Worm (Caenorhabditis elegans) whole organism, mixed stage, embryonic: ENCODE measurements around the gene smc-4.

Experiments used
- M03D4.4 ChIP-seq: sonication (generic microtip); optimal IDR thresholded peaks from 2 replicates; lab custom pipeline; 2017; ENCODE audit warnings: mild to moderate bottlenecking, missing genetic modification characterization, missing compliant biosample characterization
- bed-3 ChIP-seq: fragments of 200-800 bp; sonication (Bioruptor generic); optimal IDR thresholded peaks from 3 replicates; lab custom pipeline; 2018; ENCODE audit warnings: mild to moderate bottlenecking, missing genetic modification characterization, moderate library complexity, missing compliant biosample characterization
- blmp-1 ChIP-seq: fragments of 150-350 bp; optimal IDR thresholded peaks from 2 replicates; lab custom pipeline; 2014; ENCODE audit warnings: missing biosample characterization, missing genetic modification characterization
- ceh-43 ChIP-seq: fragments of 200-800 bp; sonication (Bioruptor generic); optimal IDR thresholded peaks from 2 replicates; lab custom pipeline; 2018; ENCODE audit warnings: mild to moderate bottlenecking, missing genetic modification characterization, moderate library complexity, missing compliant biosample characterization
- ces-1 ChIP-seq: fragments of 150-350 bp; optimal IDR thresholded peaks from 2 replicates; lab custom pipeline; 2014; ENCODE audit warnings: missing biosample characterization, missing genetic modification reagents, missing genetic modification characterization
- cnd-1 ChIP-seq: fragments of 200-800 bp; sonication (Bioruptor generic); optimal IDR thresholded peaks from 2 replicates; lab custom pipeline; 2018; ENCODE audit warnings: mild to moderate bottlenecking, missing genetic modification characterization, missing compliant biosample characterization
- drap-1 ChIP-seq: fragments of 200-800 bp; sonication (Bioruptor generic); optimal IDR thresholded peaks from 3 replicates; lab custom pipeline; 2018; ENCODE audit warnings: mild to moderate bottlenecking, missing genetic modification characterization, missing compliant biosample characterization
- elt-1 ChIP-seq: sonication (generic microtip); optimal IDR thresholded peaks from 2 replicates; lab custom pipeline; 2017; ENCODE audit warnings: missing genetic modification characterization, mild to moderate bottlenecking, missing compliant biosample characterization, antibody characterized with exemption, moderate library complexity, borderline replicate concordance; ENCODE audit not compliant: insufficient read depth
- elt-3 ChIP-seq: fragments of 150-350 bp; optimal IDR thresholded peaks from 2 replicates; lab custom pipeline; 2014; ENCODE audit warnings: missing biosample characterization, missing genetic modification characterization
- flh-1 ChIP-seq: fragments of 200-800 bp; sonication (Bioruptor generic); optimal IDR thresholded peaks from 2 replicates; lab custom pipeline; 2018; ENCODE audit warnings: mild to moderate bottlenecking, missing genetic modification characterization, moderate library complexity, missing compliant biosample characterization
- hlh-1 ChIP-seq: fragments of 150-350 bp; optimal IDR thresholded peaks from 2 replicates; lab custom pipeline; 2014; ENCODE audit warnings: missing biosample characterization, missing genetic modification reagents, missing genetic modification characterization
- lin-13 ChIP-seq: fragments of 150-350 bp; optimal IDR thresholded peaks from 2 replicates; lab custom pipeline; 2014; ENCODE audit warnings: missing biosample characterization, missing genetic modification characterization
- lin-32 ChIP-seq: fragments of 200-800 bp; sonication (Bioruptor generic); optimal IDR thresholded peaks from 2 replicates; lab custom pipeline; 2018; ENCODE audit warnings: mild to moderate bottlenecking, missing genetic modification characterization, missing compliant biosample characterization
- mab-5 ChIP-seq: fragments of 150-350 bp; optimal IDR thresholded peaks from 2 replicates; lab custom pipeline; 2014; ENCODE audit warnings: missing biosample characterization, missing genetic modification characterization
- mep-1 ChIP-seq: fragments of 150-350 bp; optimal IDR thresholded peaks from 2 replicates; lab custom pipeline; 2017; ENCODE audit warnings: missing biosample characterization, missing genetic modification reagents, missing genetic modification characterization, inconsistent platforms
- mls-2 ChIP-seq: sonication (generic microtip); optimal IDR thresholded peaks from 2 replicates; lab custom pipeline; 2016; ENCODE audit warnings: mild to moderate bottlenecking, missing genetic modification characterization, moderate library complexity, missing compliant biosample characterization
- nhr-12 ChIP-seq: fragments of 150-350 bp; optimal IDR thresholded peaks from 2 replicates; lab custom pipeline; 2014; ENCODE audit warnings: missing biosample characterization, missing genetic modification characterization
- nhr-2 ChIP-seq: fragments of 150-350 bp; optimal IDR thresholded peaks from 2 replicates; lab custom pipeline; 2014; ENCODE audit warnings: missing biosample characterization, missing genetic modification characterization
- nhr-237 ChIP-seq: fragments of 150-350 bp; optimal IDR thresholded peaks from 2 replicates; lab custom pipeline; 2014; ENCODE audit warnings: missing biosample characterization, missing genetic modification characterization
- nhr-28 ChIP-seq: fragments of 150-350 bp; optimal IDR thresholded peaks from 2 replicates; lab custom pipeline; 2014; ENCODE audit warnings: missing biosample characterization, missing genetic modification characterization
- nhr-76 ChIP-seq: sonication (generic microtip); optimal IDR thresholded peaks from 2 replicates; lab custom pipeline; 2017; ENCODE audit warnings: missing biosample characterization, missing genetic modification characterization
- pha-4 ChIP-seq: fragments of 150-350 bp; optimal IDR thresholded peaks from 2 replicates; lab custom pipeline; 2018; ENCODE audit warnings: missing biosample characterization, missing genetic modification reagents, missing genetic modification characterization
- sem-2 ChIP-seq: fragments of 200-800 bp; sonication (Bioruptor generic); optimal IDR thresholded peaks from 2 replicates; lab custom pipeline; 2018; ENCODE audit warnings: mild to moderate bottlenecking, missing genetic modification characterization, missing compliant biosample characterization
- snpc-4 ChIP-seq: fragments of 150-350 bp; optimal IDR thresholded peaks from 2 replicates; lab custom pipeline; 2014; ENCODE audit warnings: missing biosample characterization, missing genetic modification characterization
- sptf-1 ChIP-seq: sonication (generic microtip); optimal IDR thresholded peaks from 2 replicates; lab custom pipeline; 2017; ENCODE audit warnings: mild to moderate bottlenecking, missing genetic modification characterization, moderate library complexity, missing compliant biosample characterization
- tbx-8 ChIP-seq: fragments of 200-800 bp; sonication (Bioruptor generic); optimal IDR thresholded peaks from 2 replicates; lab custom pipeline; 2018; ENCODE audit warnings: mild to moderate bottlenecking, missing genetic modification characterization, moderate library complexity, missing compliant biosample characterization
- unc-120 ChIP-seq: sonication (generic microtip); optimal IDR thresholded peaks from 2 replicates; lab custom pipeline; 2017; ENCODE audit warnings: missing genetic modification characterization, missing compliant biosample characterization; ENCODE audit not compliant: poor library complexity, severe bottlenecking
- unc-39 ChIP-seq: fragments of 150-350 bp; optimal IDR thresholded peaks from 2 replicates; lab custom pipeline; 2014; ENCODE audit warnings: missing biosample characterization, missing genetic modification characterization
- unc-62 ChIP-seq: fragments of 150-350 bp; optimal IDR thresholded peaks from 2 replicates; lab custom pipeline; 2014; ENCODE audit warnings: missing biosample characterization, missing genetic modification reagents, missing genetic modification characterization
- zip-8 ChIP-seq: fragments of 150-350 bp; optimal IDR thresholded peaks from 2 replicates; lab custom pipeline; 2014; ENCODE audit warnings: missing biosample characterization, missing genetic modification characterization
- ztf-11 ChIP-seq: fragments of 150-350 bp; optimal IDR thresholded peaks from 2 replicates; lab custom pipeline; 2014; ENCODE audit warnings: missing biosample characterization, missing genetic modification characterization

Gene smc-4

DNA sequence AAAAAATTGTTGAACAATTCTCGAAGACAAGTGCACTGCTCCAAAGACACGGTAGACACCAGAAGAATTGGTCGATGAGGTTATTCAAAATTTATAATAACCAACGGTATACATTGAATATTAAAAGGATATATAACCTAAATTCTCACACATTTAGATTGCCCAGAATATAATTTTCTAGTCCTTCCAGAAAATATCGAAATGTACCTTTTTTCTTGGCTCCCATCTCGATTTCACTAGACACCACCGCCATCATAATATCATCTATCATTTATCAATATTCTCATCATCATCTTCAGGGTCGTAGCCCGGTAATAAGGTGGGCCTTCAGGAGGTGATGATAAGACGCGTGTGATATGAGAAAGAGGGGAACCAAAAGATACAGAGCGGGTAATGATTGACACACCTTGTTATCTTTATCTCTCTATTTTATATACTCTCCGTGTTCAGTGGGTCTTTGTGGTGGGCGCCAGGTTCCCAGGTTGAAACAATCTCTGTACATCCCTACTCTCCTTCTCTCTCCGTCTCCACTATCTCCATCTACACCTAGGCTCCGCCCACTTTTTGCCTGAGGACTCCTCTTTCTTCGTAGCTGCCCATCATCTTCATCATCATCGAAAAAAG, 12.9 kb downstream of the smc-4 start, which contains the start of gene mab-21:
TSS of gene mab-21 (plus strand) at position 615 of the 624 bp plus-strand sequence.
- TF ChIP-seq nhr-2 (tag; lab: Kevin White, UChicago) (no peak), unc-62 (peak; percentile 63), mab-5 (tag; lab: Kevin White, UChicago) (no peak), unc-39 (no peak), elt-1 (tag; lab: Kevin White, UChicago) (peak; percentile 29), elt-3 (tag; lab: Kevin White, UChicago) (peak; percentile 47)

DNA sequence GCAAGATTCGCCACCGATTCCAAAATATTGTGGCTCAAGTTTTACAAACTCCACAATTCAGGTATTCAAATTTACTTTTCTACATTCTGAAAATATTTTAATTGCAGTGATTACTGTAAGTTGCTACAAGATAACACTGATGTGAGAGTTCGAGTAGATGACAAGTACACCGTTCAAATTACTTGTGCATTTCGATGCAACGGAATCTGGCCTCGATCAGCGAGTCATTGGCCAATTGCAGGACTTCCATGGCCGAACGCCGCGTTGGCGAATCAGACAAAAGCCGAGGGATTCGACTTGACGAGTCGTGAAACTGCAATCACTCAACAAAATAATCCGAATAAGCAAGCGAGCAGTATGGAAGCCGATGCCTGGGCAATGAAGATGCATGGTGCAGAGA, 14.0 kb downstream of the smc-4 start:
- TF ChIP-seq unc-39 (no peak), mep-1 (tag; lab: Kevin White, UChicago) (no peak), lin-32 (GFP tag; lab: Kevin White, UChicago) (no peak), drap-1 (GFP tag; lab: Kevin White, UChicago) (no peak), mab-5 (tag; lab: Kevin White, UChicago) (no peak), nhr-28 (tag; lab: Kevin White, UChicago) (no peak), elt-3 (tag; lab: Kevin White, UChicago) (no peak), snpc-4 (tag; lab: Kevin White, UChicago) (no peak), ztf-11 (tag; lab: Kevin White, UChicago) (no peak), ces-1 (GFP tag; lab: Kevin White, UChicago) (no peak), nhr-12 (tag; lab: Kevin White, UChicago) (no peak), flh-1 (GFP tag; lab: Kevin White, UChicago) (no peak), unc-120 (tag; lab: Kevin White, UChicago) (no peak), ceh-43 (GFP tag; lab: Kevin White, UChicago) (no peak)
- TF ChIP-seq, all 35 proteins: peak for 0

DNA sequence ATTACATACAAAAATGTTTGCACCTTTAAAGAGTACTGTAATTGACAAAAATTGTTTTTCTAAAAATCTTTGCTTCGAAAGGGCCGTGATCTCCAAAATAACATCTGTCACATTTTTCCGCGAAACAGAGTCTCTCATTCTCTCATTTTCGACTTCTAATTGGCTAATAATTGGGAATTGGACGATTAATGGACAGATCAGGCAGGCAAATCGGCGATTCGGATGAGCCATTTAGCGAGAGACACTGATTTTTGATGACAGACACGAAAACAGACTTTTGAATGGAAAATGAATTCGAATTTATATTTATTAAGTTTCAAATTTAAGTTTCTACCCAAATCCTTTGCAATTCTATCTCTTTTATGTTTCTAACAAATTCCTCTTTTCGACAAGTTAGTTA, 16.5 kb downstream of the smc-4 start:
- no peak for TF ChIP-seq pha-4 (tag; lab: Kevin White, UChicago)
- TF ChIP-seq snpc-4 (tag; lab: Kevin White, UChicago), result no peak
- no peak for TF ChIP-seq cnd-1 (tag; lab: Kevin White, UChicago)
- TF ChIP-seq hlh-1 (tag; lab: Kevin White, UChicago), result no peak

DNA sequence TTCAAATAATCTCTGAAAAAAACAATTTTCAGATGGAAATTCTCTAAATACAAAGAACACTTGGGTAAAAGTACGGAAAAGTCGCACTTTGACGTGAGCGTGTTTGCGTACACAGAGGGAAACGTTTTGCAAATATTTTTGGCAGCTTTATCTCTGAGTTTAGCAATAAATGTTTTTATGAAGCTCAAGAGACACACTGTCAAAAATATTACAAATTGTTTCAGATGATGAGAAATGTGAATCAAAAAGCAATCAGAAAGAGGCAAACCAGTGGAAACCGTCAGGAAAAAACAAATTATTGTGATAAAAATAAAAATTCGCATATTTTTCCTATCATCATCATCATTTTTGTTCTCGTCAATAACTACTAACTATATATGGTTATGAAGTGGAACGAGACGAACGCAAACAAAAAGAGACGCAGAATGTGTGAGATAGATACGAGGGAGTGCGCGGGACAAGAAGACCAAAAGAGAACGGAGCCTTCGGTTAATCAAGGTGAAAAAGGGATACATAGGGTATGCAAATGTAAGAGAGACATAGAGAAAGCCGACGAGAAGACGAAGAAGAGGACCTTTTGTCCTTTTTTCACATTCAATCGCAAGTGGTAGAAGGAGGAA, 25.1 kb downstream of the smc-4 start, which contains the start of gene sel-2:
TSS of gene sel-2 (minus strand) at position 51 of the 620 bp plus-strand sequence.
- TF ChIP-seq unc-39 (no peak), M03D4.4 (tag; lab: Kevin White, UChicago) (no peak), zip-8 (tag; lab: Kevin White, UChicago) (no peak), mls-2 (no peak), ces-1 (GFP tag; lab: Kevin White, UChicago) (peak; percentile 69), sem-2 (GFP tag; lab: Kevin White, UChicago) (no peak), ztf-11 (tag; lab: Kevin White, UChicago) (no peak), elt-3 (tag; lab: Kevin White, UChicago) (no peak), nhr-237 (tag; lab: Kevin White, UChicago) (no peak), ceh-43 (GFP tag; lab: Kevin White, UChicago) (no peak), flh-1 (GFP tag; lab: Kevin White, UChicago) (no peak), mab-5 (tag; lab: Kevin White, UChicago) (no peak), nhr-76 (tag; lab: Kevin White, UChicago) (no peak), lin-32 (GFP tag; lab: Kevin White, UChicago) (no peak), pha-4 (tag; lab: Kevin White, UChicago) (peak; percentile 57), elt-1 (tag; lab: Kevin White, UChicago) (no peak), nhr-2 (tag; lab: Kevin White, UChicago) (peak; percentile 62), lin-13 (tag; lab: Kevin White, UChicago) (no peak), mep-1 (tag; lab: Kevin White, UChicago) (no peak), blmp-1 (tag; lab: Kevin White, UChicago) (no peak), cnd-1 (tag; lab: Kevin White, UChicago) (peak; percentile 9), unc-120 (tag; lab: Kevin White, UChicago) (peak; percentile 80), bed-3 (GFP tag; lab: Kevin White, UChicago) (no peak), nhr-12 (tag; lab: Kevin White, UChicago) (no peak), tbx-8 (no peak), sptf-1 (tag; lab: Kevin White, UChicago) (peak; percentile 39)
